Fruit fly (Drosophila melanogaster): Measurements from ENCODE around the gene Acp95EF.
A peak's percentile ranks its signal among the peaks of the same experiment; 100 is the strongest.

Acp95EF gene

DNA sequence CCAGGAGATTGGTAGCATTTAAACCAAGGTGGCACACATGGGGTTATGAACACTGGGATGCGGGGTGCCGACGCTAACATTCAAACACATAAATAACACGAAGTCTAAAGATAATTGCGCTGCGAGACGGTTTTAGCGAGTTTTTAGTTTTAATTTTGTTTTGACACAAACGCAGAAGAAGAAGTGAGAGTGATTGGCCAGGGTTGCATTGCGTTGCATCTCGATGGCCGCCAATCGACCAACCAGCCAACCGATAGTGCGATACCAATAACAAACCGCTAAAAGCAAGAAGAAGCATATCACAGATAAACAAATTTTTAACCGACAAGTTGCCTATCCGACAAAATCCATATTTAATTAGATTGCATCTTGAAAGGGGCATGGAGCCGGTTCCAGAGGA lies 2.0 kb upstream of the Acp95EF start, which contains the start of the genes Spps and CG13609 (continued):
- TF ChIP-seq Six4 (GFP tag; optimal IDR thresholded peaks at IDR 0.05) (no peak), CG31224 (GFP tag; IDR thresholded peaks at IDR 0.05) (no peak), CG3407 (GFP tag; optimal IDR thresholded peaks at IDR 0.05) (no peak), fd3F (GFP tag; optimal IDR thresholded peaks at IDR 0.05) (no peak), CG17802 (tag; optimal IDR thresholded peaks at IDR 0.05) (no peak), Med (GFP tag) (peak; percentile 87), shn (GFP tag; optimal IDR thresholded peaks at IDR 0.05) (no peak), CG7963 (GFP tag; IDR thresholded peaks at IDR 0.05; ENCODE audit: partially characterized antibody) (peak; percentile 98), HmgZ (tag; optimal IDR thresholded peaks at IDR 0.05) (peak; percentile 71), CG12744 (GFP tag; optimal IDR thresholded peaks at IDR 0.05) (no peak), Trl (optimal IDR thresholded peaks at IDR 0.05) (no peak), Trl (GFP tag; optimal IDR thresholded peaks at IDR 0.05) (no peak), esg (GFP tag; conservative IDR thresholded peaks at IDR 0.05) (no peak), CG11247 (GFP tag; IDR thresholded peaks at IDR 0.05) (no peak), gsb-n (tag; optimal IDR thresholded peaks at IDR 0.05) (no peak), CG4854 (GFP tag; optimal IDR thresholded peaks at IDR 0.05) (no peak), Hsf (GFP tag; optimal IDR thresholded peaks at IDR 0.05) (no peak), CG14965 (GFP tag; optimal IDR thresholded peaks at IDR 0.05; ENCODE audit: borderline replicate concordance) (no peak), CHES-1-like (GFP tag; optimal IDR thresholded peaks at IDR 0.05) (peak; percentile 86), CG14014 (GFP tag; IDR thresholded peaks at IDR 0.05) (no peak), wor (GFP tag; IDR thresholded peaks at IDR 0.05) (no peak), trem (tag; optimal IDR thresholded peaks at IDR 0.05) (peak; percentile 88), CG2678 (tag; optimal IDR thresholded peaks at IDR 0.05) (no peak), CG2129 (GFP tag; IDR thresholded peaks at IDR 0.05; ENCODE audit: partially characterized antibody) (peak; percentile 72), CG13123 (GFP tag; optimal IDR thresholded peaks at IDR 0.05) (no peak), CG10543 (GFP tag; optimal IDR thresholded peaks at IDR 0.05) (no peak), tgo (GFP tag; IDR thresholded peaks at IDR 0.05) (no peak), zfh2 (GFP tag; optimal IDR thresholded peaks at IDR 0.05) (peak; percentile 19), amos (GFP tag; IDR thresholded peaks at IDR 0.05; ENCODE audit: partially characterized antibody) (peak; percentile 96), ttk (GFP tag; IDR thresholded peaks at IDR 0.05) (no peak), Doc2 (GFP tag; IDR thresholded peaks at IDR 0.05) (no peak), CG9727 (GFP tag; optimal IDR thresholded peaks at IDR 0.05) (no peak), CG1832 (GFP tag; optimal IDR thresholded peaks at IDR 0.05) (no peak), CG8281 (tag; optimal IDR thresholded peaks at IDR 0.05) (no peak), CG12236 (GFP tag; optimal IDR thresholded peaks at IDR 0.05) (no peak), CG17359 (tag; optimal IDR thresholded peaks at IDR 0.05) (no peak), maf-S (GFP tag; optimal IDR thresholded peaks at IDR 0.05) (no peak), CG14860 (GFP tag; IDR thresholded peaks at IDR 0.05; ENCODE audit: partially characterized antibody) (peak; percentile 92), CG34422 (GFP tag; IDR thresholded peaks at IDR 0.05) (peak; percentile 42; the same call in 1 of the 3 replicates), ap (GFP tag; IDR thresholded peaks at IDR 0.05) (no peak), ac (GFP tag; optimal IDR thresholded peaks at IDR 0.05) (no peak), CG16815 (GFP tag; optimal IDR thresholded peaks at IDR 0.05) (no peak), sob (GFP tag; IDR thresholded peaks at IDR 0.05) (peak; percentile 47; the same call in 1 of the 2 replicates), CG18599 (GFP tag; optimal IDR thresholded peaks at IDR 0.05) (no peak), gro (GFP tag; optimal IDR thresholded peaks at IDR 0.05) (peak; percentile 44), Max (GFP tag; optimal IDR thresholded peaks at IDR 0.05) (no peak), CG9797 (GFP tag; optimal IDR thresholded peaks at IDR 0.05) (peak; percentile 43), CG2889 (GFP tag; IDR thresholded peaks at IDR 0.05) (no peak), slou (GFP tag; optimal IDR thresholded peaks at IDR 0.05) (no peak), CG1792 (GFP tag; optimal IDR thresholded peaks at IDR 0.05) (no peak), dimm (GFP tag; IDR thresholded peaks at IDR 0.05) (no peak), HLH4C (GFP tag; IDR thresholded peaks at IDR 0.05; ENCODE audit: partially characterized antibody) (peak; percentile 100)

Measured in whole organism, embryonic.